Worm (Caenorhabditis elegans): ENCODE results near the gene Y41G9A.10.

ce11 chrX:2906062-2906732, 40.2 kb downstream of the Y41G9A.10 start:
- TF ChIP-seq hmbx-1 (tag; optimal IDR thresholded peaks at IDR 0.05) (no peak), ama-1 (optimal IDR thresholded peaks at IDR 0.05) (no peak), ceh-13 (GFP tag; optimal IDR thresholded peaks at IDR 0.05) (no peak), B0310.2 (tag; optimal IDR thresholded peaks at IDR 0.05) (no peak)
